Worm (Caenorhabditis elegans): Measurements from ENCODE around the gene fbxa-4.

ce11 chrII:2366623-2367365 is 48.5 kb downstream of the fbxa-4 start, which contains the start of the genes F43C11.12 and F16G10.5:
- TF ChIP-seq dao-5 (tag; optimal IDR thresholded peaks at IDR 0.05) (no peak), him-1 (tag; optimal IDR thresholded peaks at IDR 0.05) (no peak)
